Worm (Caenorhabditis elegans): ENCODE results near the gene twk-46.

Gene twk-46

ce11 chrV:19051425-19051824 is 8.5 kb upstream of the twk-46 start:
- TF ChIP-seq dmd-6 (GFP tag; IDR thresholded peaks at IDR 0.05) (peak; percentile 67), tra-1 (GFP tag; IDR thresholded peaks at IDR 0.05) (peak; percentile 12; the same call in 1 of the 2 replicates), ceh-82 (tag; optimal IDR thresholded peaks at IDR 0.05) (no peak), hlh-11 (tag; optimal IDR thresholded peaks at IDR 0.05) (peak; percentile 58), F49E8.2 (tag; optimal IDR thresholded peaks at IDR 0.05; ENCODE audit: borderline replicate concordance) (no peak), mep-1 (tag; optimal IDR thresholded peaks at IDR 0.05) (peak; percentile 50), mes-2 (tag; optimal IDR thresholded peaks at IDR 0.05; ENCODE audit: poor library complexity, severe bottlenecking) (no peak), daf-16 (GFP tag; optimal IDR thresholded peaks at IDR 0.05) (no peak), daf-16 (tag; optimal IDR thresholded peaks at IDR 0.05) (peak; percentile 67), zfp-2 (tag; optimal IDR thresholded peaks at IDR 0.05) (no peak), gei-8 (GFP tag; optimal IDR thresholded peaks at IDR 0.05) (no peak), lim-7 (GFP tag; IDR thresholded peaks at IDR 0.05) (no peak), pqm-1 (tag; optimal IDR thresholded peaks at IDR 0.05) (peak; percentile 57), lin-39 (tag; optimal IDR thresholded peaks at IDR 0.05) (no peak), nhr-28 (tag; optimal IDR thresholded peaks at IDR 0.05) (peak; percentile 62), dve-1 (tag; optimal IDR thresholded peaks at IDR 0.05; ENCODE audit: insufficient read depth) (peak; percentile 93), ZK546.5 (tag; optimal IDR thresholded peaks at IDR 0.05) (no peak), lin-13 (GFP tag; optimal IDR thresholded peaks at IDR 0.05) (peak; percentile 15), nhr-48 (tag; optimal IDR thresholded peaks at IDR 0.05) (peak; percentile 8), tag-97 (GFP tag; IDR thresholded peaks at IDR 0.05) (no peak), nhr-11 (tag; optimal IDR thresholded peaks at IDR 0.05) (no peak), nhr-111 (GFP tag; optimal IDR thresholded peaks at IDR 0.05) (no peak), nhr-77 (tag; optimal IDR thresholded peaks at IDR 0.05) (peak; percentile 55), lsy-2 (tag; optimal IDR thresholded peaks at IDR 0.05) (peak in 1 of 2 experiments; percentile 40), php-3 (GFP tag; IDR thresholded peaks at IDR 0.05) (0 out of 2 replicates have a peak, but pooled peaks have one; percentile 44), ceh-32 (tag; optimal IDR thresholded peaks at IDR 0.05; ENCODE audit: poor library complexity) (no peak)

- TF ChIP-seq daf-16 (GFP tag; optimal IDR thresholded peaks at IDR 0.05): no peak
- peak; percentile 93 for TF ChIP-seq daf-16 (tag; optimal IDR thresholded peaks at IDR 0.05)
- no peak for TF ChIP-seq spr-3 (GFP tag; optimal IDR thresholded peaks at IDR 0.05)
- 0 out of 2 replicates have a peak, but pooled peaks have one; percentile 22 for TF ChIP-seq lin-1 (GFP tag; IDR thresholded peaks at IDR 0.05)
- no peak for TF ChIP-seq sdz-12 (GFP tag; optimal IDR thresholded peaks at IDR 0.05)
- TF ChIP-seq php-3 (GFP tag; IDR thresholded peaks at IDR 0.05): peak; percentile 72
- no peak for TF ChIP-seq daf-8 (GFP tag; IDR thresholded peaks at IDR 0.05)
- TF ChIP-seq mep-1 (tag; optimal IDR thresholded peaks at IDR 0.05): peak; percentile 34
- no peak for TF ChIP-seq skn-1 (tag; optimal IDR thresholded peaks at IDR 0.05)
- TF ChIP-seq jun-1 (tag; optimal IDR thresholded peaks at IDR 0.05): peak; percentile 1
- TF ChIP-seq nhr-28 (tag; optimal IDR thresholded peaks at IDR 0.05): peak; percentile 79
- 0 out of 2 replicates have a peak, but pooled peaks have one; percentile 39 for TF ChIP-seq tra-1 (GFP tag; IDR thresholded peaks at IDR 0.05)
- peak; percentile 27 for TF ChIP-seq pqm-1 (tag; optimal IDR thresholded peaks at IDR 0.05)
- TF ChIP-seq nhr-10 (tag; optimal IDR thresholded peaks at IDR 0.05): peak; percentile 7
- TF ChIP-seq lsy-2 (tag; optimal IDR thresholded peaks at IDR 0.05): peak in 1 of 2 experiments; percentile 2
- peak; percentile 34 for TF ChIP-seq nhr-102 (tag; optimal IDR thresholded peaks at IDR 0.05)
- TF ChIP-seq hlh-30 (tag; optimal IDR thresholded peaks at IDR 0.05; ENCODE audit: insufficient read depth): peak; percentile 55
- peak; percentile 73 for TF ChIP-seq dmd-6 (GFP tag; IDR thresholded peaks at IDR 0.05)
- peak; percentile 6 for TF ChIP-seq aha-1 (tag)
- peak; percentile 80 for TF ChIP-seq nhr-77 (tag; optimal IDR thresholded peaks at IDR 0.05)
- peak; percentile 82 for TF ChIP-seq dve-1 (tag; optimal IDR thresholded peaks at IDR 0.05; ENCODE audit: insufficient read depth)
- peak; percentile 77 for TF ChIP-seq hlh-11 (tag; optimal IDR thresholded peaks at IDR 0.05)
- peak; percentile 77 for TF ChIP-seq mdt-29 (GFP tag; IDR thresholded peaks at IDR 0.05)
- peak; percentile 24 for TF ChIP-seq nhr-48 (tag; optimal IDR thresholded peaks at IDR 0.05)
- no peak for TF ChIP-seq arid-1 (GFP tag; conservative IDR thresholded peaks at IDR 0.05)
- TF ChIP-seq pha-4 (GFP tag; IDR thresholded peaks at IDR 0.05): no peak
- TF ChIP-seq pha-4 (tag; optimal IDR thresholded peaks at IDR 0.05): no peak
Measured at ce11 chrV:19053281-19053680, 6.7 kb upstream of the twk-46 start.

Data from whole organism, L4 larva.